Fruit fly (Drosophila melanogaster) whole organism: ENCODE data around the gene CG7943.

Source experiments
- CG8478 ChIP-seq: fragments of >200 bp; optimal IDR thresholded peaks from 2 replicates; lab custom pipeline; 2018; ENCODE audit warnings: inconsistent platforms
- Dll ChIP-seq: fragments of >200 bp; optimal IDR thresholded peaks from 2 replicates; lab custom pipeline; 2017
- usp ChIP-seq: fragments of >200 bp; optimal IDR thresholded peaks from 2 replicates; lab custom pipeline; 2017; ENCODE audit warnings: missing biosample characterization, missing genetic modification characterization, mixed read lengths

DNA sequence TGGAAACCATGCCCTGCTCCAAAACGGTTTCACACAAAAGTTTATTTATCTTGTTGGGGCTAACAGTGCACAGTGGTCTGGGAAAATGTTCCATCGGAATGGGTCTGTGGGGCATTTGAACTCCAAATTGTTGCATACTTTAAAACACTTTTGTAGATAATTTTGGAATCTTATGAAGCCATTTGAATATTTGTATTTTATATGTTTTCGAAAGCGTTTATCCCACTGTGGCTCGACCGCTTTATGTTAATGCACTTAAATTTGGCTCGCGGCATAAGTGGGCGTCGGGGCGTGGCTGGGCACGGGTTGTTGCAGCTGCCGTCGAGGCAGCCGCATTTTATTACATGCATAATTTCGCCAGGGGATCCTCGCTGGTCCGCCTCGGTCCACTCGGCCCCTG lies 25.6 kb downstream of the CG7943 start:
- no peak for TF ChIP-seq Dll
- no peak for TF ChIP-seq usp (GFP tag; lab: Kevin White, UChicago)
- no peak for TF ChIP-seq CG8478 (lab: Kevin White, UChicago)
